Fruit fly (Drosophila melanogaster) whole organism, pupa: Measurements from ENCODE around the gene dos.

ENCODE experiments used
- CG12605 ChIP-seq: fragments of 200-800 bp; sonication (Bioruptor generic); IDR thresholded peaks from 2 replicates; pipeline ENCODE4 v1.3.6; 2022; ENCODE audit warnings: missing biosample characterization, missing genetic modification characterization
- CG13204 ChIP-seq: fragments of 200-800 bp; sonication (Bioruptor generic); optimal IDR thresholded peaks from 2 replicates; lab custom pipeline; 2018; ENCODE audit warnings: missing biosample characterization, mild to moderate bottlenecking, missing genetic modification characterization, moderate library complexity
- Pif1B ChIP-seq: fragments of 200-800 bp; sonication (Bioruptor generic); optimal IDR thresholded peaks from 3 replicates; lab custom pipeline; 2016; ENCODE audit warnings: missing biosample characterization, missing genetic modification characterization
- Snoo ChIP-seq: fragments of 200-800 bp; sonication (Bioruptor generic); optimal IDR thresholded peaks from 3 replicates; lab custom pipeline; 2017; ENCODE audit warnings: missing biosample characterization, mild to moderate bottlenecking, missing genetic modification characterization, inconsistent platforms
- gl ChIP-seq: fragments of 200-800 bp; sonication (Bioruptor generic); optimal IDR thresholded peaks from 2 replicates; lab custom pipeline; 2018; ENCODE audit warnings: missing biosample characterization, mild to moderate bottlenecking, missing genetic modification characterization

DNA sequence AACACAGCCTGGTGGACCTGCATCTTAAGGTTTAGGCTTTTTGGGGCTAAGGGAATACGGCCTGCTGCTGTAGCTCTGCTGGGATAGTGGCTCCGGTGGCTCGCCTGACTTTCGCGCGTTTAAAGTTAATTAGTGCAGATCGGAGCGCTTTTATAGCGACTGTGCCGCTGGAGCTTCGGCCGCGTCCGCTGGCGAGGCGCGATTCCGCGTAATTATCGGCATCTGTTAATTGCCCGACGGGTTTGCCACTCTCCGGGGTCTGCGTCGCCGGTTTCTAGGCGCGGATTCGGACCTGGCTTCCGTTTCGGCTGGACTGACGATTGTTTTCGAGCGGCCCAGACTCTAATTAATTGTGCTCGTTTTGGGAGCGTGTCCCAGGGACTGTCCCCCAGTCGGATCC lies 54.1 kb downstream of the dos start, which contains the start of gene CG14949:
- TF ChIP-seq Pif1B (GFP tag; lab: Kevin White, UChicago) = no peak
- no peak for TF ChIP-seq CG12605
- TF ChIP-seq Snoo (tag; lab: Kevin White, UChicago) = no peak
- TF ChIP-seq CG13204 (GFP tag; lab: Kevin White, UChicago) = no peak
- TF ChIP-seq gl = no peak
